Worm (Caenorhabditis elegans) whole organism, early embryonic: ENCODE measurements around the gene mog-3.

Experiments
- aly-1 ChIP-seq: sonication (generic microtip); optimal IDR thresholded peaks from 2 replicates; lab custom pipeline; 2016; ENCODE audit warnings: missing genetic modification characterization, missing compliant biosample characterization
- ama-1 ChIP-seq: fragments of 150-350 bp; optimal IDR thresholded peaks from 2 replicates; lab custom pipeline; 2014
- ceh-36 ChIP-seq: sonication (generic microtip); optimal IDR thresholded peaks from 2 replicates; lab custom pipeline; 2016; ENCODE audit warnings: missing genetic modification characterization, inconsistent platforms, missing compliant biosample characterization
- ets-7 ChIP-seq: sonication (generic microtip); optimal IDR thresholded peaks from 2 replicates; lab custom pipeline; 2016; ENCODE audit warnings: missing genotype, missing genetic modification characterization, missing compliant biosample characterization
- flt-1 ChIP-seq: fragments of 200-800 bp; sonication (Bioruptor generic); IDR thresholded peaks from 2 replicates; pipeline ENCODE4 v1.3.6; 2022; ENCODE audit warnings: missing genetic modification characterization, missing compliant biosample characterization
- hmbx-1 ChIP-seq: sonication (generic microtip); optimal IDR thresholded peaks from 2 replicates; lab custom pipeline; 2016; ENCODE audit warnings: mild to moderate bottlenecking, missing genetic modification characterization, missing compliant biosample characterization
- hnd-1 ChIP-seq: sonication (generic microtip); optimal IDR thresholded peaks from 2 replicates; lab custom pipeline; 2016; ENCODE audit warnings: missing genetic modification characterization, missing compliant biosample characterization
- scrt-1 ChIP-seq: fragments of 200-800 bp; sonication (Bioruptor generic); IDR thresholded peaks from 2 replicates; pipeline ENCODE4 v1.3.6; 2022; ENCODE audit warnings: missing genetic modification characterization, missing compliant biosample characterization
- sea-1 ChIP-seq: fragments of 200-800 bp; sonication (Bioruptor generic); conservative IDR thresholded peaks from 2 replicates; pipeline ENCODE4 v1.3.6; 2022; ENCODE audit warnings: missing genetic modification characterization, missing compliant biosample characterization
- tbx-37 ChIP-seq: fragments of 200-800 bp; sonication (Bioruptor generic); conservative IDR thresholded peaks from 2 replicates; pipeline ENCODE4 v1.3.6; 2022; ENCODE audit warnings: missing genetic modification reagents, missing genetic modification characterization, missing compliant biosample characterization

DNA sequence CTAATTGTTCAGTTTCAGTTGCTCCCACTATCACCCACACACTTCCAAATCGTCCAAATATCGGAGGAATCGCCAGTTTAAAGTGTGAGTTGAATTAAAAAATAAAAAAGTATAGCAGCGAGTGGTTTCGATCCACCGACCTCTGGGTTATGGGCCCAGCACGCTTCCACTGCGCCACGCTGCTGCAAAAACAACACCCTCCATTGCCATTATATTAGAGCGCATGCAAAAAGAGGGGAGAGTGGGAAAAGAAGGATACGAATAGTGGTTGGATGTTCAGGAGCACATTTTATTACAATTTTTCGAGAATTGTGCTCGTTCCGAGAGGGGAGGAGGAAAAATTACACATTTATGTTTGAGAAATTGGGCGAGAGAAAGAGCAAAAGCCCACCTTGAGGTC, 13.5 kb upstream of the mog-3 start:
- TF ChIP-seq aly-1 (tag; lab: Kevin White, UChicago) = peak; percentile 92
- TF ChIP-seq tbx-37 (GFP tag; lab: Robert Waterston, UW) = peak; percentile 93
- TF ChIP-seq sea-1 = peak; percentile 94
- peak; percentile 95 for TF ChIP-seq flt-1
- no peak for TF ChIP-seq ama-1 (lab: Kevin White, UChicago)
- peak; percentile 78 for TF ChIP-seq hnd-1 (tag; lab: Kevin White, UChicago)
- TF ChIP-seq ets-7 (tag; lab: Kevin White, UChicago) = peak; percentile 75
- peak; percentile 94 for TF ChIP-seq scrt-1 (GFP tag; lab: Robert Waterston, UW)
- TF ChIP-seq hmbx-1 (tag; lab: Kevin White, UChicago) = peak; percentile 47
- peak; percentile 90 for TF ChIP-seq ceh-36
